Fruit fly (Drosophila melanogaster): ENCODE data around the gene CG11313.
A peak's percentile ranks its signal among the peaks of the same experiment; 100 is the strongest.

CG11313 gene

DNA sequence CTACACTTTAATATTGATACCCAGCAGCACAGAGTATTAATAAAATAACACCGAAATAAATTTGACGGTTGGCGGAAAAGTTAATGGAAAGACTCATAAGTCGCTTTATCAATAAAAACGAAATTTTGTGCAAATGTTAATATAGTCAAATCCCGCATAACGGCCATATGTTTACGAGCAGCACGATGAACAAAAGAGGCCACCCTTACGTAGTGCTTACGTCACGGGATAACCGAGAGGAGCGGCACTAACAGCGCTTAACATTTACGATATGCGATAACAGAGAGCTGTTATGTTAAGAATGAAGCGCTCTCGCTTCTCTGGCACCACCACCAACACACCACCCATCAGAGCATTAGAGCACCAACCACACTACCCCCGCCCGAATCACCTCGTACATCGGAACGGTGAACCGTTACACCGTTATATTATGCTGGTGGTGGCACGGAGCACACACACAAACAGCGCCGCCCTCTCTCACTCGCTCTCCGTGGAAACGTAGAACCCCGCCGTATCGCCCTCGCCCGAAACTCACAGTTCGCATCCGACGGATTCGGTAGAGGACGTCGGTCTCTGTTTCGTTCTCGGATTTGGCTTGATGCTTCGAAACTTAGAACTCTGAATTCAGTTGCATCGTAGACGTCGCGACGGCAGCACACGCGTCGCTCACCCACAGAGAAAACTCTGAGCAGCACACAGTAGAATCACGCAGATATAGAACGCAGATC is 34.5 kb upstream of the CG11313 start, which contains the start of gene zfh1 (continued):
- TF ChIP-seq Adf1 (GFP tag; IDR thresholded peaks at IDR 0.05), result peak; percentile 28; the same call in 1 of the 2 replicates
- no peak for TF ChIP-seq ro (GFP tag; IDR thresholded peaks at IDR 0.05)
- TF ChIP-seq CG31441 (GFP tag; IDR thresholded peaks at IDR 0.05), result no peak
- no peak for TF ChIP-seq oc (tag; optimal IDR thresholded peaks at IDR 0.05)
- TF ChIP-seq CG32767 (GFP tag; IDR thresholded peaks at IDR 0.05), result no peak
- TF ChIP-seq Nf-YB (GFP tag; optimal IDR thresholded peaks at IDR 0.05), result peak; percentile 87
- TF ChIP-seq ash1 (GFP tag; optimal IDR thresholded peaks at IDR 0.05), result peak; percentile 38
- peak; percentile 21 for TF ChIP-seq mirr (GFP tag; optimal IDR thresholded peaks at IDR 0.05)
- TF ChIP-seq schlank (tag; optimal IDR thresholded peaks at IDR 0.05), result no peak
- no peak for TF ChIP-seq CG8290 (GFP tag; optimal IDR thresholded peaks at IDR 0.05)
- no peak for TF ChIP-seq CG8290 (tag; optimal IDR thresholded peaks at IDR 0.05)
- no peak for TF ChIP-seq CkIIα-i1 (GFP tag; IDR thresholded peaks at IDR 0.05)
- TF ChIP-seq jigr1 (GFP tag; IDR thresholded peaks at IDR 0.05), result no peak
- TF ChIP-seq nau (GFP tag; optimal IDR thresholded peaks at IDR 0.05), result peak; percentile 14
- no peak for TF ChIP-seq CG8388 (GFP tag; optimal IDR thresholded peaks at IDR 0.05)
- no peak for TF ChIP-seq Antp (GFP tag; optimal IDR thresholded peaks at IDR 0.05)
- 0 out of 2 replicates have a peak, but pooled peaks have one; percentile 26 for TF ChIP-seq Atf6 (GFP tag; IDR thresholded peaks at IDR 0.05)
- no peak for TF ChIP-seq bigmax (GFP tag; optimal IDR thresholded peaks at IDR 0.05)
- TF ChIP-seq CG16779 (GFP tag; IDR thresholded peaks at IDR 0.05), result no peak
- TF ChIP-seq D (optimal IDR thresholded peaks at IDR 0.05), result peak; percentile 5
- TF ChIP-seq D (GFP tag; optimal IDR thresholded peaks at IDR 0.05), result no peak
- TF ChIP-seq Lim3 (GFP tag; IDR thresholded peaks at IDR 0.05), result no peak
- TF ChIP-seq aop (GFP tag; IDR thresholded peaks at IDR 0.05), result no peak
- TF ChIP-seq z (GFP tag; IDR thresholded peaks at IDR 0.05), result no peak
- no peak for TF ChIP-seq gem (tag; optimal IDR thresholded peaks at IDR 0.05)
- no peak for TF ChIP-seq crp (GFP tag; optimal IDR thresholded peaks at IDR 0.05)
- TF ChIP-seq Ssrp (tag; optimal IDR thresholded peaks at IDR 0.05), result no peak
- TF ChIP-seq ci (GFP tag; IDR thresholded peaks at IDR 0.05), result peak; percentile 57; the same call in 2 of the 3 replicates
- TF ChIP-seq row (GFP tag; IDR thresholded peaks at IDR 0.05), result no peak
- no peak for TF ChIP-seq CG14014 (GFP tag; IDR thresholded peaks at IDR 0.05)
- TF ChIP-seq chinmo (GFP tag; IDR thresholded peaks at IDR 0.05; ENCODE audit: partially characterized antibody), result peak; percentile 65; the same call in 1 of the 4 replicates
- TF ChIP-seq Nf-YA (GFP tag; IDR thresholded peaks at IDR 0.05), result no peak
- TF ChIP-seq CG3065 (GFP tag; optimal IDR thresholded peaks at IDR 0.05), result no peak
- TF ChIP-seq Sry-β (GFP tag; optimal IDR thresholded peaks at IDR 0.05), result no peak
- TF ChIP-seq Eip74EF (GFP tag; optimal IDR thresholded peaks at IDR 0.05), result no peak
- no peak for TF ChIP-seq MTF-1 (GFP tag; optimal IDR thresholded peaks at IDR 0.05; ENCODE audit: borderline replicate concordance)
- 0 out of 3 replicates have a peak, but pooled peaks have one; percentile 31 for TF ChIP-seq so (GFP tag; IDR thresholded peaks at IDR 0.05)
- no peak for TF ChIP-seq CG15601 (tag; optimal IDR thresholded peaks at IDR 0.05)
- peak; percentile 96 for TF ChIP-seq CG9437 (GFP tag; optimal IDR thresholded peaks at IDR 0.05)
- no peak for TF ChIP-seq az2 (GFP tag; optimal IDR thresholded peaks at IDR 0.05)
- TF ChIP-seq Taf1 (GFP tag; IDR thresholded peaks at IDR 0.05), result no peak
- TF ChIP-seq CG7987 (GFP tag; optimal IDR thresholded peaks at IDR 0.05), result no peak
- no peak for TF ChIP-seq Atf-2 (GFP tag; optimal IDR thresholded peaks at IDR 0.05)
- TF ChIP-seq Dad (GFP tag; optimal IDR thresholded peaks at IDR 0.05), result no peak
- TF ChIP-seq CG30020 (tag; optimal IDR thresholded peaks at IDR 0.05), result no peak
- no peak; the same call in 1 of the 2 replicates for TF ChIP-seq amos (GFP tag; IDR thresholded peaks at IDR 0.05; ENCODE audit: partially characterized antibody)
- no peak for TF ChIP-seq al (GFP tag; IDR thresholded peaks at IDR 0.05)
- TF ChIP-seq Hr39 (optimal IDR thresholded peaks at IDR 0.05), result no peak
- no peak for TF ChIP-seq grau (tag; optimal IDR thresholded peaks at IDR 0.05)
- peak; percentile 76; the same call in 1 of the 2 replicates for TF ChIP-seq seq (GFP tag; IDR thresholded peaks at IDR 0.05)
- no peak for TF ChIP-seq CG6683 (GFP tag; optimal IDR thresholded peaks at IDR 0.05)

Measured in whole organism, embryonic.